Worm (Caenorhabditis elegans): ENCODE data around the gene str-30.

- TF ChIP-seq him-1 (tag; optimal IDR thresholded peaks at IDR 0.05) (no peak), W03F9.2 (tag; optimal IDR thresholded peaks at IDR 0.05) (no peak)
Measured at ce11 chrV:3739302-3739701, 14.4 kb downstream of the str-30 start, which contains the start of gene hpo-36.

Measured in whole organism, L4/young adult.